Fruit fly (Drosophila melanogaster) whole organism, wandering third instar larva: Measurements from ENCODE around the gene dpp.
A peak's percentile ranks its signal among the peaks of the same experiment; 100 is the strongest.

Source experiments
- CG32264 ChIP-seq: fragments of 200-800 bp; sonication (Bioruptor generic); optimal IDR thresholded peaks from 2 replicates; lab custom pipeline; 2016; ENCODE audit warnings: missing biosample characterization, missing genetic modification characterization
- CG9705 ChIP-seq: fragments of 200-800 bp; sonication (Bioruptor generic); optimal IDR thresholded peaks from 2 replicates; lab custom pipeline; 2018; ENCODE audit warnings: missing biosample characterization, mild to moderate bottlenecking, missing genetic modification characterization
- CrebA ChIP-seq: fragments of 200-800 bp; sonication (Bioruptor generic); optimal IDR thresholded peaks from 2 replicates; lab custom pipeline; 2016; ENCODE audit warnings: missing biosample characterization, mild to moderate bottlenecking, missing genetic modification characterization, borderline replicate concordance
- Dfd ChIP-seq: fragments of >200 bp; optimal IDR thresholded peaks from 2 replicates; lab custom pipeline; 2017; ENCODE audit warnings: missing biosample characterization, missing genetic modification characterization
- Dif ChIP-seq: fragments of 200-275, 200-300 bp; sonication (Bioruptor generic); optimal IDR thresholded peaks from 2 replicates; lab custom pipeline; 2018; ENCODE audit warnings: missing biosample characterization, missing genetic modification characterization; ENCODE audit not compliant: partially characterized antibody
- GATAd ChIP-seq: sonication (Bioruptor generic); optimal IDR thresholded peaks from 2 replicates; lab custom pipeline; 2016; ENCODE audit warnings: missing biosample characterization, missing genetic modification characterization
- HLH106 ChIP-seq: fragments of 200-800 bp; optimal IDR thresholded peaks from 3 replicates; lab custom pipeline; 2019; ENCODE audit warnings: missing biosample characterization, mild to moderate bottlenecking, missing genetic modification characterization, moderate library complexity
- Hnf4 ChIP-seq: fragments of 200-800 bp; sonication (Bioruptor generic); optimal IDR thresholded peaks from 2 replicates; lab custom pipeline; 2016; ENCODE audit warnings: missing biosample characterization, mild to moderate bottlenecking, missing genetic modification characterization
- Hr78 ChIP-seq: fragments of >200 bp; optimal IDR thresholded peaks from 2 replicates; lab custom pipeline; 2017; ENCODE audit warnings: missing biosample characterization, missing genetic modification characterization
- Hr83 ChIP-seq: fragments of 200-300 bp; sonication (Bioruptor generic); optimal IDR thresholded peaks from 2 replicates; lab custom pipeline; 2016; ENCODE audit warnings: missing biosample characterization, mild to moderate bottlenecking, missing genetic modification characterization, moderate library complexity; ENCODE audit not compliant: poor library complexity, severe bottlenecking
- Jra ChIP-seq: sonication (Bioruptor generic); optimal IDR thresholded peaks from 2 replicates; lab custom pipeline; 2016; ENCODE audit warnings: missing biosample characterization, missing genetic modification characterization
- Mio ChIP-seq: sonication (Bioruptor generic); optimal IDR thresholded peaks from 2 replicates; lab custom pipeline; 2016; ENCODE audit warnings: missing biosample characterization, missing genetic modification characterization
- Myc ChIP-seq: fragments of >200 bp; optimal IDR thresholded peaks from 2 replicates; lab custom pipeline; 2017
- N ChIP-seq: fragments of >200 bp; optimal IDR thresholded peaks from 2 replicates; lab custom pipeline; 2018; ENCODE audit warnings: missing biosample characterization, missing external identifiers, missing genetic modification characterization
- OdsH ChIP-seq: fragments of 200-800 bp; sonication (Bioruptor generic); optimal IDR thresholded peaks from 2 replicates; lab custom pipeline; 2016; ENCODE audit warnings: missing biosample characterization, mild to moderate bottlenecking, missing genetic modification characterization
- Rel ChIP-seq, 2 experiments: fragments of 200-800 bp; sonication (Bioruptor generic) in 1 of 2; optimal IDR thresholded peaks; 2 replicates in 1 of 2; 3 replicates in 1 of 2; lab custom pipeline; 2016 to 2019; ENCODE audit warnings: mild to moderate bottlenecking in 2 of 2, missing biosample characterization in 2 of 2, missing genetic modification characterization in 2 of 2, moderate library complexity in 1 of 2
- Vsx2 ChIP-seq: fragments of 200-300, 225-300 bp; sonication (Bioruptor generic); optimal IDR thresholded peaks from 2 replicates; lab custom pipeline; 2018; ENCODE audit warnings: missing biosample characterization, missing genetic modification characterization; ENCODE audit not compliant: partially characterized antibody
- brk ChIP-seq: fragments of 200-800 bp; sonication (Bioruptor generic); optimal IDR thresholded peaks from 2 replicates; lab custom pipeline; 2016; ENCODE audit warnings: missing biosample characterization, mild to moderate bottlenecking, missing genetic modification characterization
- dl ChIP-seq, 2 experiments: fragments of 175-275, 200-275 bp in 1 of 2; fragments of 200-275 bp in 1 of 2; sonication (Bioruptor generic); optimal IDR thresholded peaks; lab custom pipeline; 2018; ENCODE audit warnings: mild to moderate bottlenecking in 2 of 2, missing biosample characterization in 2 of 2, missing genetic modification characterization in 2 of 2, moderate library complexity in 2 of 2; ENCODE audit not compliant: partially characterized antibody in 2 of 2, insufficient read depth in 1 of 2
- dmrt93B ChIP-seq: fragments of 200-800 bp; sonication (Bioruptor generic); optimal IDR thresholded peaks from 2 replicates; lab custom pipeline; 2018; ENCODE audit warnings: missing biosample characterization, mild to moderate bottlenecking, missing genetic modification characterization
- dsf ChIP-seq: sonication (Bioruptor generic); optimal IDR thresholded peaks from 2 replicates; lab custom pipeline; 2016; ENCODE audit warnings: missing biosample characterization, missing genetic modification characterization, borderline replicate concordance
- foxo ChIP-seq, 2 experiments: fragments of 200-800 bp; sonication (Bioruptor generic); optimal IDR thresholded peaks; 2 replicates in 1 of 2; 3 replicates in 1 of 2; lab custom pipeline; 2016 to 2017; ENCODE audit warnings: missing biosample characterization in 2 of 2, missing genetic modification characterization in 2 of 2
- fru ChIP-seq: fragments of 200-800 bp; sonication (Bioruptor generic); optimal IDR thresholded peaks from 3 replicates; lab custom pipeline; 2016; ENCODE audit warnings: missing biosample characterization, mild to moderate bottlenecking, missing genetic modification characterization
- h ChIP-seq: fragments of 200-800 bp; sonication (Bioruptor generic); optimal IDR thresholded peaks from 3 replicates; lab custom pipeline; 2016; ENCODE audit warnings: missing biosample characterization, mild to moderate bottlenecking, missing genetic modification characterization
- jim ChIP-seq: fragments of 175-275, 200-325 bp; sonication (Bioruptor generic); optimal IDR thresholded peaks from 2 replicates; lab custom pipeline; 2016; ENCODE audit warnings: missing biosample characterization, mild to moderate bottlenecking, missing genetic modification characterization
- lola ChIP-seq: fragments of >200 bp; optimal IDR thresholded peaks from 2 replicates; lab custom pipeline; 2017; ENCODE audit warnings: missing biosample characterization, missing genetic modification characterization
- pan ChIP-seq: fragments of >200 bp; optimal IDR thresholded peaks from 2 replicates; lab custom pipeline; 2017
- rgr ChIP-seq: fragments of 200-800 bp; sonication (Bioruptor generic); optimal IDR thresholded peaks from 3 replicates; lab custom pipeline; 2016; ENCODE audit warnings: missing biosample characterization, mild to moderate bottlenecking, missing genetic modification characterization
- sage ChIP-seq: fragments of 200-800 bp; sonication (Bioruptor generic); optimal IDR thresholded peaks from 2 replicates; lab custom pipeline; 2016; ENCODE audit warnings: missing biosample characterization, mild to moderate bottlenecking, missing genetic modification characterization
- sv ChIP-seq: fragments of 200-800 bp; sonication (Bioruptor generic); optimal IDR thresholded peaks from 3 replicates; lab custom pipeline; 2016; ENCODE audit warnings: missing biosample characterization, missing genetic modification characterization
- tai ChIP-seq: sonication (Bioruptor generic); optimal IDR thresholded peaks from 2 replicates; lab custom pipeline; 2016; ENCODE audit warnings: missing biosample characterization, missing genetic modification characterization
- usp ChIP-seq: fragments of >200 bp; optimal IDR thresholded peaks from 2 replicates; lab custom pipeline; 2017; ENCODE audit warnings: missing biosample characterization, missing genetic modification characterization
- woc ChIP-seq: sonication (Bioruptor generic); optimal IDR thresholded peaks from 2 replicates; lab custom pipeline; 2016; ENCODE audit warnings: missing biosample characterization, mild to moderate bottlenecking, missing genetic modification characterization

dpp gene

DNA sequence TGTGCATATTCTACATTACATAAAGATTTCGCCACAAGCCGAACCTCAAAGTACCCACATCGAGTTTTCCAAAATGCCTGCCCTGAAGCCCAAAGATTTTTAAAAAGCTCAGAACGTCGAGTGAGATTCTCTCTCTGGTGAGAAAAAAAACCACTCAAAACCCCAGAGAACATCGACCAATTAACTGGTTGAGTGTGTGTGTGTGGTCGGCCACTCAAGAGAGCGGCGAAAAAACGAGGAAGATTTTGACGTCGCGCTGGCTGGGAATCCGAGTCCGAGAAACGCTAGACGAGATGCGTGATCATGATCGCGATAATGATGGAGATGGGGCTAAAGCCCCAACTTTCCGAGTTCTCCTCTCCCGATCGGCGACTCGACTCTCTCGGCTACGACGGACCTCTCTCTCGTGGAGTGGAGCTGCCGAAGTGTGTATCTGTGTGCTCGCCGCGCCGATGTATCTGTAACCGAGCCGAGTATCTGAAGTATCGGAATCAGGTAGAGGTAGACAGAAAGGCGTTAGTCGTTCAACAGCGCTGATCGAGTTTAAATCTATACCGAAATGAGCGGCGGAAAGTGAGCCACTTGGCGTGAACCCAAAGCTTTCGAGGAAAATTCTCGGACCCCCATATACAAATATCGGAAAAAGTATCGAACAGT lies 22.7 kb downstream of the dpp start:
- no peak for TF ChIP-seq dsf (GFP tag; lab: Kevin White, UChicago)
- TF ChIP-seq OdsH (GFP tag; lab: Kevin White, UChicago): no peak
- no peak for TF ChIP-seq Hr78 (GFP tag; lab: Kevin White, UChicago)
- no peak for TF ChIP-seq brk (GFP tag; lab: Kevin White, UChicago)
- no peak for TF ChIP-seq foxo (GFP tag; optimal IDR thresholded peaks at IDR 0.05; lab: Kevin White, UChicago)
- TF ChIP-seq fru: no peak
- no peak for TF ChIP-seq CG9705 (GFP tag; lab: Kevin White, UChicago)
- TF ChIP-seq usp (GFP tag; lab: Kevin White, UChicago): no peak
- no peak for TF ChIP-seq HLH106 (tag; lab: Kevin White, UChicago)
- no peak for TF ChIP-seq sage
- no peak for TF ChIP-seq GATAd (GFP tag; lab: Kevin White, UChicago)
- TF ChIP-seq Dfd (GFP tag; lab: Kevin White, UChicago): no peak
- no peak for TF ChIP-seq N (GFP tag; lab: Kevin White, UChicago)
- no peak for TF ChIP-seq h
- peak; percentile 36 to 75 for TF ChIP-seq dl (GFP tag; optimal IDR thresholded peaks at IDR 0.05; lab: Kevin White, UChicago; ENCODE audit: insufficient read depth in 1 of 2, partially characterized antibody in 2 of 2)
- TF ChIP-seq Myc: no peak
- TF ChIP-seq Jra (GFP tag; lab: Kevin White, UChicago): no peak
- TF ChIP-seq rgr (GFP tag; lab: Kevin White, UChicago): no peak
- peak; percentile 77 for TF ChIP-seq Dif
- no peak for TF ChIP-seq sv (GFP tag; lab: Kevin White, UChicago)
- no peak for TF ChIP-seq jim
- TF ChIP-seq Mio (GFP tag; lab: Kevin White, UChicago): no peak
- TF ChIP-seq CrebA (GFP tag; lab: Kevin White, UChicago): no peak
- no peak for TF ChIP-seq Rel (GFP tag; optimal IDR thresholded peaks at IDR 0.05; lab: Kevin White, UChicago)
- TF ChIP-seq Rel (tag; optimal IDR thresholded peaks at IDR 0.05; lab: Kevin White, UChicago): no peak
- TF ChIP-seq Vsx2 (GFP tag; lab: Kevin White, UChicago): peak; percentile 3
- no peak for TF ChIP-seq Hr83 (GFP tag; lab: Kevin White, UChicago)
- TF ChIP-seq pan: no peak
- TF ChIP-seq, all 38 proteins: peak for 3

DNA sequence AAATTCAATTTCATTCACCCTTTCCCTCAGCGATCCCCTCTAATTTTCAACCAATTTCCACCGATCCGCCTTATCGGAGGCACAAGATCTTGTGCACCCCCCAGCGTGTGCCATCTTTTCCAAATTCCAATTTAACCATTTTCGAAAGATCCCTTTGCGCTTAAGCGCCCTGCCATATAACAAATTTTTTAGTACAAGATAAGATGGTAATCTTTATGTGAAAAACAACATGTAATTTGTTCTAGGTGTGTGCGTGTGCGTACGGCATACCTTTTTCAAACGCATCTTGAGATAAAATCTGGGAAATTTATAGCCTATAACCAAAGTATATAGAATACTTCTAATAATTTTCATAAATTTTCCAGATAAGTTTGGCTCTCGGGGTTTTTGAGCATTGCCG lies 25.6 kb downstream of the dpp start:
- TF ChIP-seq foxo (GFP tag; optimal IDR thresholded peaks at IDR 0.05; lab: Kevin White, UChicago) (no peak), GATAd (GFP tag; lab: Kevin White, UChicago) (no peak)

DNA sequence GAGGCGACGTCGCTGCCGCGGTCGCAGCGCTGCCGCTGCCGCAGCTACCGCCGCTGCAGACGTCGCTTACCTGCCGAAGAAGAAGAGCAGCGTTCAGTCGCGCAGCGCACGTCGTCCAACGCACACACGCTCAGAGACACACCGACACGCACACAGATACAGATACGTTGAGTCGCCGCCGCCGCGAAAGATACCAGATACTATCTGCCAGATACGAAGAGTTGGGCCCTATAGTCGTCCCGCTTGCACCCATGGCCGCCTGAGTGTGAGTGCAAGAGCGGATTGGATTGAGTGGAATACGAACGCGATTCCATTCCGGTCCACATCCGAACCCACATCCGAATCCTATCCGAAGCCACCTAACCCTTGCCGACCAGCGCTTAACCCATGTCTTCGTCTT lies 26.5 kb downstream of the dpp start:
- peak in 1 of 2 experiments; percentile 47 for TF ChIP-seq dl (GFP tag; optimal IDR thresholded peaks at IDR 0.05; lab: Kevin White, UChicago; ENCODE audit: insufficient read depth in 1 of 2, partially characterized antibody in 2 of 2)
- no peak for TF ChIP-seq woc (GFP tag; lab: Kevin White, UChicago)
- TF ChIP-seq, all 38 proteins: peak for 1

DNA sequence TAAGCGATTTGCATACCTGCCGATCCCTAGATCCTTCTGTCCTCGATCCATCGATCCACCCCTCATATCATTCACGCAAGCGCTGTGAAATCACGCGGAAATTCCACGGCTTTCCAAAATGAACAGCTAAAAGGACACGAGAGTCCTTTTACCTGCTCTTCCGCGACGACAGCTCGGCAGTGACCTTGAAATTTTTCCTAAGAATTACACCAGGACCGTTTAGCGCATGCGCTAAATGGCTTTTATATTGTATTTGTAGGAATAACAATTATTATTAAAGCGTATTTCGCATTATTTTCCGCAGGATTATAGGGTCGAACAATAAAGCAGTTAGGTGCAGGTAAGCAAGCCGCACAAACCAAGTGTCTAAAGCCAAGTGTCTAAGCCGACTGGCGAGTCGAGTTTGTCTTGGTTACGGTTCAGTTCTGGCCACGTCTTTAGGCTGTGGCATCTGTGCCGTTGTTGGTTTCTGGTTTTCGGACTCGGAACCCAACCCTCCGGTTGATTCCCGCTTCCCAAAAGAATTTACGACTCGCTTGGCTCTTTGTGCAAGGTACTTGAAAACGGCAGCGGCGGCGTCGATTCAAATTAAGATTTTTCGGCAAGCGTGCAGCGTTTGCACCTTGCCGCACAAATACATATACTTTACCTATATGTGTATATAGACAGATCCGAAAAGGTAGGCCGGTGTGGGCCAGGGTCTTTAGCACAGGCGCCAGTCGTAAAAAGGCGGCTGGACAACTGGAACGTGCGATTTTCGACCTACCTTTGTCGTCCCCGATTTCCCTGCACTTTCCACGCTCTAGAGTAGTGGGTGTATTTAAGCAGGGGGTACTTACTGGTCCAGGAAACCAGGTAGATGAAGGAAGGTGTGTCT lies 28.6 kb downstream of the dpp start:
- no peak for TF ChIP-seq Dif
- no peak for TF ChIP-seq dmrt93B (GFP tag; lab: Kevin White, UChicago)
- TF ChIP-seq sage: no peak
- TF ChIP-seq lola: no peak
- TF ChIP-seq brk (GFP tag; lab: Kevin White, UChicago): no peak
- no peak for TF ChIP-seq GATAd (GFP tag; lab: Kevin White, UChicago)
- TF ChIP-seq foxo (GFP tag; optimal IDR thresholded peaks at IDR 0.05; lab: Kevin White, UChicago): no peak
- no peak for TF ChIP-seq jim
- no peak for TF ChIP-seq Mio (GFP tag; lab: Kevin White, UChicago)
- no peak for TF ChIP-seq Hr83 (GFP tag; lab: Kevin White, UChicago)
- TF ChIP-seq pan: no peak
- TF ChIP-seq CG32264: no peak
- no peak for TF ChIP-seq dsf (GFP tag; lab: Kevin White, UChicago)
- TF ChIP-seq Hr78 (GFP tag; lab: Kevin White, UChicago): no peak
- no peak for TF ChIP-seq woc (GFP tag; lab: Kevin White, UChicago)
- no peak for TF ChIP-seq Hnf4 (GFP tag; lab: Kevin White, UChicago)
- no peak for TF ChIP-seq tai
- TF ChIP-seq, all 38 proteins: peak for 0
